Worm (Caenorhabditis elegans) whole organism, dauer: ENCODE data around the gene srt-59.

Source experiments
- unc-62 ChIP-seq: sonication (generic microtip); optimal IDR thresholded peaks from 2 replicates; lab custom pipeline; 2017; ENCODE audit warnings: missing biosample characterization, missing genetic modification reagents, missing genetic modification characterization

Gene srt-59

ce11 chrIV:560314-560713, 41.2 kb downstream of the srt-59 start:
- TF ChIP-seq unc-62 (GFP tag; lab: Kevin White, UChicago) = no peak

ce11 chrIV:558735-559284, 42.7 kb downstream of the srt-59 start, which contains the start of gene efn-4:
Gene efn-4 (plus strand): TSS chrIV:559234.
- no peak for TF ChIP-seq unc-62 (GFP tag; lab: Kevin White, UChicago)

DNA sequence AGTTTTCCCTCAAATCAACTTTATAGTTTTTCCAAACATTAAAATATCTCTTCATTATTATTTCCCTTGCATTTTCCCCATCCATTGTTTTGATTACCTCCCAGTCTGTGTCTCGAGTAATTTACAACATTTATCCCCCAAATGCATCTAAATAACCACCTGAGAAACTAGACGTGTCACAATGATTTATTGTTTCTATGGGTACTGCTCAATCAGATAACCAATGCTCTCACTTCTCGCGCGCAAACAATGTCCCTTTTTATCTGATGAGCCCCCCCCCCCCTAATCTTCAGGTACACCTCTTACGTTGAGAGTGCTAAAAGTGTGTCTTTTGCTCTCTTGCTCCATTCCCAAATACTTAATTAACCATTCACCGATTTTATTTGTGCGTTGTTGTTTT, 47.5 kb downstream of the srt-59 start:
- no peak for TF ChIP-seq unc-62 (GFP tag; lab: Kevin White, UChicago)

- no peak for TF ChIP-seq unc-62 (GFP tag; lab: Kevin White, UChicago)
Measured at ce11 chrIV:551923-552322, 49.6 kb downstream of the srt-59 start.
